Worm (Caenorhabditis elegans) whole organism, young adult: ENCODE data around the gene Y110A2AL.1.

Source experiments
- B0261.1 ChIP-seq: sonication (generic microtip); optimal IDR thresholded peaks from 2 replicates; lab custom pipeline; 2016; ENCODE audit warnings: mild to moderate bottlenecking, missing genetic modification characterization, moderate library complexity, missing compliant biosample characterization
- F33H1.4 ChIP-seq: fragments of 200-800 bp; sonication (Bioruptor generic); IDR thresholded peaks from 2 replicates; pipeline ENCODE4 v1.3.6; 2022; ENCODE audit warnings: missing genetic modification reagents, missing genetic modification characterization, missing compliant biosample characterization
- F39B2.1 ChIP-seq: fragments of 200-800 bp; sonication (Bioruptor generic); IDR thresholded peaks from 2 replicates; pipeline ENCODE4 v1.3.6; 2022; ENCODE audit warnings: missing genetic modification reagents, missing genetic modification characterization, missing compliant biosample characterization
- F55B11.4 ChIP-seq: sonication (generic microtip); optimal IDR thresholded peaks from 2 replicates; lab custom pipeline; 2016; ENCODE audit warnings: missing compliant biosample characterization, missing genetic modification characterization, borderline replicate concordance; ENCODE audit not compliant: insufficient read depth
- F57A8.1 ChIP-seq: fragments of 200-800 bp; sonication (Bioruptor generic); optimal IDR thresholded peaks from 2 replicates; lab custom pipeline; 2018; ENCODE audit warnings: mild to moderate bottlenecking, missing genetic modification characterization, moderate library complexity, missing compliant biosample characterization
- F57C9.4 ChIP-seq: sonication (generic microtip); optimal IDR thresholded peaks from 2 replicates; lab custom pipeline; 2017; ENCODE audit warnings: mild to moderate bottlenecking, missing genetic modification characterization, missing compliant biosample characterization
- T26A5.8 ChIP-seq: sonication (generic microtip); optimal IDR thresholded peaks from 2 replicates; lab custom pipeline; 2016; ENCODE audit warnings: missing genetic modification characterization, missing compliant biosample characterization
- ZK185.1 ChIP-seq: sonication (generic microtip); optimal IDR thresholded peaks from 2 replicates; lab custom pipeline; 2016; ENCODE audit warnings: mild to moderate bottlenecking, missing genetic modification characterization, missing compliant biosample characterization; ENCODE audit not compliant: poor library complexity, severe bottlenecking
- akir-1 ChIP-seq: fragments of 200-800 bp; sonication (Bioruptor generic); optimal IDR thresholded peaks from 2 replicates; lab custom pipeline; 2018; ENCODE audit warnings: mild to moderate bottlenecking, missing genetic modification characterization, moderate library complexity, missing compliant biosample characterization
- ama-1 ChIP-seq, 3 experiments: fragments of 150-350 bp in 1 of 3; sonication (generic microtip) in 2 of 3; optimal IDR thresholded peaks; 2 replicates each; lab custom pipeline; 2014 to 2018; ENCODE audit warnings: missing biosample characterization in 2 of 3, missing genetic modification characterization in 2 of 3, missing genetic modification reagents in 2 of 3
- aptf-3 ChIP-seq: fragments of 200-800 bp; sonication (Bioruptor generic); IDR thresholded peaks from 2 replicates; pipeline ENCODE4 v1.3.6; 2022; ENCODE audit warnings: missing genetic modification characterization, missing compliant biosample characterization
- attf-3 ChIP-seq: fragments of 200-800 bp; sonication (Bioruptor generic); conservative IDR thresholded peaks from 2 replicates; pipeline ENCODE4 v1.3.6; 2022; ENCODE audit warnings: missing genetic modification reagents, missing genetic modification characterization, missing compliant biosample characterization
- cebp-2 ChIP-seq: fragments of 200-800 bp; sonication (Bioruptor generic); IDR thresholded peaks from 2 replicates; pipeline ENCODE4 v1.3.6; 2022; ENCODE audit warnings: missing genetic modification characterization, missing compliant biosample characterization
- ceh-58 ChIP-seq: fragments of 200-800 bp; sonication (Bioruptor generic); IDR thresholded peaks from 2 replicates; pipeline ENCODE4 v1.3.6; 2022; ENCODE audit warnings: missing genetic modification characterization, missing compliant biosample characterization
- egl-18 ChIP-seq: fragments of 200-800 bp; sonication (Bioruptor generic); IDR thresholded peaks from 2 replicates; pipeline ENCODE4 v1.3.6; 2022; ENCODE audit warnings: missing genetic modification reagents, missing genetic modification characterization, missing compliant biosample characterization
- fkh-3 ChIP-seq: sonication (generic microtip); optimal IDR thresholded peaks from 2 replicates; lab custom pipeline; 2016; ENCODE audit warnings: mild to moderate bottlenecking, missing genetic modification characterization, missing compliant biosample characterization
- him-1 ChIP-seq: sonication (generic microtip); optimal IDR thresholded peaks from 2 replicates; lab custom pipeline; 2016; ENCODE audit warnings: missing genotype, missing genetic modification reagents, missing genetic modification characterization, missing compliant biosample characterization
- hlh-12 ChIP-seq: sonication (generic microtip); optimal IDR thresholded peaks from 2 replicates; lab custom pipeline; 2016; ENCODE audit warnings: missing genetic modification characterization, missing compliant biosample characterization
- hmg-1.2 ChIP-seq: fragments of 200-800 bp; sonication (Bioruptor generic); IDR thresholded peaks from 2 replicates; pipeline ENCODE4 v1.3.6; 2022; ENCODE audit warnings: missing genetic modification reagents, missing genetic modification characterization, missing compliant biosample characterization
- hrde-1 ChIP-seq: sonication (generic microtip); optimal IDR thresholded peaks from 2 replicates; lab custom pipeline; 2016; ENCODE audit warnings: missing genetic modification characterization, mild to moderate bottlenecking, missing compliant biosample characterization, moderate library complexity, missing genotype, missing genetic modification reagents, borderline replicate concordance
- hsf-1 ChIP-seq: fragments of 200-800 bp; sonication (Bioruptor generic); IDR thresholded peaks from 2 replicates; pipeline ENCODE4 v1.3.6; 2022; ENCODE audit warnings: missing genetic modification reagents, missing genetic modification characterization, missing compliant biosample characterization
- let-607 ChIP-seq, 2 experiments: fragments of 200-800 bp in 1 of 2; sonication (Bioruptor generic) in 1 of 2; sonication (generic microtip) in 1 of 2; optimal IDR thresholded peaks; 2 replicates each; lab custom pipeline; 2016 to 2018; ENCODE audit warnings: mild to moderate bottlenecking in 2 of 2, missing compliant biosample characterization in 2 of 2, missing genetic modification characterization in 2 of 2, moderate library complexity in 2 of 2, missing genotype in 1 of 2
- lin-40 ChIP-seq: sonication (generic microtip); optimal IDR thresholded peaks from 2 replicates; lab custom pipeline; 2016; ENCODE audit warnings: missing genetic modification characterization, mild to moderate bottlenecking, missing compliant biosample characterization, missing genotype, missing genetic modification reagents
- lsy-27 ChIP-seq: sonication (generic microtip); optimal IDR thresholded peaks from 2 replicates; lab custom pipeline; 2017; ENCODE audit warnings: missing genetic modification characterization, mild to moderate bottlenecking, missing compliant biosample characterization, antibody characterized with exemption, missing genotype, borderline replicate concordance; ENCODE audit not compliant: insufficient read depth
- madf-10 ChIP-seq: sonication (generic microtip); optimal IDR thresholded peaks from 2 replicates; lab custom pipeline; 2016; ENCODE audit warnings: mild to moderate bottlenecking, missing genetic modification characterization, missing compliant biosample characterization
- madf-3 ChIP-seq: fragments of 200-800 bp; sonication (Bioruptor generic); IDR thresholded peaks from 2 replicates; pipeline ENCODE4 v1.3.6; 2022; ENCODE audit warnings: missing genetic modification reagents, missing genetic modification characterization, missing compliant biosample characterization
- madf-6 ChIP-seq: fragments of 200-800 bp; sonication (Bioruptor generic); IDR thresholded peaks from 2 replicates; pipeline ENCODE4 v1.3.6; 2022; ENCODE audit warnings: missing genetic modification reagents, missing genetic modification characterization, missing compliant biosample characterization
- mes-4 ChIP-seq: sonication (generic microtip); optimal IDR thresholded peaks from 2 replicates; lab custom pipeline; 2016; ENCODE audit warnings: missing genotype, missing genetic modification characterization, missing compliant biosample characterization
- mxl-1 ChIP-seq: sonication (generic microtip); optimal IDR thresholded peaks from 2 replicates; lab custom pipeline; 2016; ENCODE audit warnings: missing genetic modification characterization, missing compliant biosample characterization
- nfya-2 ChIP-seq: fragments of 200-800 bp; sonication (Bioruptor generic); IDR thresholded peaks from 2 replicates; pipeline ENCODE4 v1.3.6; 2022; ENCODE audit warnings: missing genetic modification reagents, missing genetic modification characterization, missing compliant biosample characterization
- nfyb-1 ChIP-seq: fragments of 200-800 bp; sonication (Bioruptor generic); IDR thresholded peaks from 2 replicates; pipeline ENCODE4 v1.3.6; 2022; ENCODE audit warnings: missing genetic modification reagents, missing genetic modification characterization, missing compliant biosample characterization
- nhr-179 ChIP-seq: sonication (generic microtip); optimal IDR thresholded peaks from 2 replicates; lab custom pipeline; 2016; ENCODE audit warnings: mild to moderate bottlenecking, missing genetic modification characterization, missing compliant biosample characterization
- nhr-80 ChIP-seq: sonication (generic microtip); optimal IDR thresholded peaks from 2 replicates; lab custom pipeline; 2016; ENCODE audit warnings: missing genetic modification characterization, missing compliant biosample characterization
- snpc-1.1 ChIP-seq: sonication (generic microtip); optimal IDR thresholded peaks from 2 replicates; lab custom pipeline; 2017; ENCODE audit warnings: missing genetic modification characterization, mild to moderate bottlenecking, missing compliant biosample characterization, antibody characterized with exemption, moderate library complexity, missing genotype, missing genetic modification reagents; ENCODE audit not compliant: insufficient read depth
- snpc-3.4 ChIP-seq: sonication (generic microtip); optimal IDR thresholded peaks from 2 replicates; lab custom pipeline; 2017; ENCODE audit warnings: missing genetic modification characterization, mild to moderate bottlenecking, missing compliant biosample characterization, antibody characterized with exemption, moderate library complexity, missing genotype, missing genetic modification reagents
- snpc-4 ChIP-seq, 5 experiments: fragments of 150-350 bp in 1 of 5; sonication (generic microtip) in 4 of 5; optimal IDR thresholded peaks; 2 replicates each; lab custom pipeline; 2014 to 2018; ENCODE audit warnings: missing genetic modification characterization in 5 of 5, missing biosample characterization in 3 of 5, antibody characterized with exemption in 2 of 5, mild to moderate bottlenecking in 2 of 5, missing compliant biosample characterization in 2 of 5, missing genotype in 2 of 5, moderate library complexity in 2 of 5, missing genetic modification reagents in 1 of 5
- tbp1 ChIP-seq: fragments of 200-800 bp; sonication (Bioruptor generic); optimal IDR thresholded peaks from 2 replicates; lab custom pipeline; 2018; ENCODE audit warnings: mild to moderate bottlenecking, missing genetic modification characterization, missing compliant biosample characterization
- tlf-1 ChIP-seq: fragments of 200-800 bp; sonication (Bioruptor generic); optimal IDR thresholded peaks from 2 replicates; lab custom pipeline; 2018; ENCODE audit warnings: mild to moderate bottlenecking, missing genetic modification characterization, missing compliant biosample characterization
- ztf-26 ChIP-seq: sonication (generic microtip); optimal IDR thresholded peaks from 2 replicates; lab custom pipeline; 2017; ENCODE audit warnings: missing genetic modification characterization, missing compliant biosample characterization

The Y110A2AL.1 gene

DNA sequence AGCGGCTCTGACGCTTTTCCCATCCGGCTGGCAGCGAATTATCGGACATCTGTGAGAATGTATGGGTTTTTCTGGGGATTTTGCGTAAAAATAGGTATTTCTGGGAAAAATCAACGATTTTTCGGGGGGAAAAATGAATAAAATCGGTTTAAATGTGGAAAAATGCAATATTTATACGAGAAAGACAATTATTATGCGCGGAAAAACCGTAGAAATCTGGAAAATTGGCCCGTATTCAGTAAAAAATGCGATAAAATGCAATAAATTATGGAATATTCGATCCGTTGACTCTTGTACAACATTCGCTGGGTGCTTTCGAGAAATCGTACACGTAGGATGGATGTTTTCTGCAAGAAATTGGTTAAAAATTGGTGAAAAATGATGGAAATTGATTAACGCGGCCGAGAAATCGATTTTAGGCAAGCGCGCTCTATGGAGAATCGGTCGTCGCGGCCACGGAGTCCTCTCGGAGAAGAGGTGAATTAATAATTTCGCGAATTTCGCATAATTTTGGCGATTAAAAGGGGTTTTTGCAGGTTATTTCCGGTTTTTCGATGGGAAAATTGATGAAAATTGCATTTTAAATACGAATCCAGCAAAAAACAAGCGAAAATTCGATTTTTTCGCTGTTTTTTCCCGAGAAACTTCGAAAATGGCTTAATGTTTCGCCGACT, 14.2 kb downstream of the Y110A2AL.1 start, which contains the start of gene pinn-1 (continued):
- TF ChIP-seq egl-18 (GFP tag; lab: Robert Waterston, UW) (peak; percentile 50; the same call in 1 of the 2 replicates), F57C9.4 (tag; lab: Kevin White, UChicago) (peak; percentile 61), mxl-1 (tag; lab: Kevin White, UChicago) (no peak), madf-3 (GFP tag; lab: Robert Waterston, UW) (peak; percentile 85), hmg-1.2 (GFP tag; lab: Robert Waterston, UW) (peak; percentile 58), F33H1.4 (GFP tag; lab: Robert Waterston, UW) (peak; percentile 69), snpc-3.4 (tag; lab: Kevin White, UChicago) (peak; percentile 31), attf-3 (GFP tag; lab: Robert Waterston, UW) (no peak; the same call in 1 of the 2 replicates), hsf-1 (GFP tag; lab: Robert Waterston, UW) (peak; percentile 66; the same call in 1 of the 2 replicates), lin-40 (tag; lab: Kevin White, UChicago) (peak; percentile 82), cebp-2 (GFP tag; lab: Robert Waterston, UW) (0 out of 2 replicates have a peak, but pooled peaks have one; percentile 71), let-607 (tag; optimal IDR thresholded peaks at IDR 0.05; lab: Kevin White, UChicago) (no peak), madf-6 (GFP tag; lab: Robert Waterston, UW) (peak; percentile 83), mes-4 (tag; lab: Kevin White, UChicago) (no peak), snpc-4 (GFP tag; optimal IDR thresholded peaks at IDR 0.05; lab: Kevin White, UChicago) (no peak), snpc-4 (tag; optimal IDR thresholded peaks at IDR 0.05; lab: Kevin White, UChicago) (peak; percentile 29 to 76 (median 45)), tbp1 (GFP tag; lab: Kevin White, UChicago) (peak; percentile 66), akir-1 (GFP tag; lab: Kevin White, UChicago) (no peak), tlf-1 (GFP tag; lab: Kevin White, UChicago) (peak; percentile 67), F39B2.1 (no peak), B0261.1 (tag; lab: Kevin White, UChicago) (peak; percentile 21), nhr-80 (tag; lab: Kevin White, UChicago) (peak; percentile 4), nfya-2 (no peak), ama-1 (optimal IDR thresholded peaks at IDR 0.05; lab: Kevin White, UChicago) (no peak), ama-1 (GFP tag; optimal IDR thresholded peaks at IDR 0.05; lab: Kevin White, UChicago) (no peak), hlh-12 (tag; lab: Kevin White, UChicago) (no peak), T26A5.8 (tag; lab: Kevin White, UChicago) (no peak), ztf-26 (tag; lab: Kevin White, UChicago) (peak; percentile 69), aptf-3 (no peak), ZK185.1 (tag; lab: Kevin White, UChicago) (no peak), hrde-1 (tag; lab: Kevin White, UChicago) (no peak), him-1 (peak; percentile 76), F57A8.1 (no peak), nfyb-1 (GFP tag; lab: Robert Waterston, UW) (peak; percentile 92), ceh-58 (GFP tag; lab: Robert Waterston, UW) (no peak), snpc-1.1 (tag; lab: Kevin White, UChicago) (peak; percentile 17), nhr-179 (tag; lab: Kevin White, UChicago) (no peak), F55B11.4 (tag; lab: Kevin White, UChicago) (no peak), lsy-27 (no peak), madf-10 (tag; lab: Kevin White, UChicago) (peak; percentile 69), fkh-3 (tag; lab: Kevin White, UChicago) (no peak)
